Worm (Caenorhabditis elegans): ENCODE results near the gene pept-2.

Gene pept-2

ce11 chrIV:10812099-10812498 lies 21.6 kb downstream of the pept-2 start, which contains the start of gene miz-1:
miz-1 (plus strand) TSS chrIV:10812399.
- TF ChIP-seq dpff-1 (tag; optimal IDR thresholded peaks at IDR 0.05), result no peak
- TF ChIP-seq ceh-79 (tag; optimal IDR thresholded peaks at IDR 0.05), result no peak
- no peak for TF ChIP-seq ZK185.1 (tag; optimal IDR thresholded peaks at IDR 0.05; ENCODE audit: poor library complexity, severe bottlenecking)
- no peak for TF ChIP-seq F52B5.7 (tag; optimal IDR thresholded peaks at IDR 0.05)
- no peak for TF ChIP-seq let-526 (GFP tag; IDR thresholded peaks at IDR 0.05)
- no peak for TF ChIP-seq ekl-4 (GFP tag; IDR thresholded peaks at IDR 0.05)
- no peak for TF ChIP-seq snpc-1.3 (tag; optimal IDR thresholded peaks at IDR 0.05; ENCODE audit: insufficient read depth)
- no peak for TF ChIP-seq pha-4 (tag; optimal IDR thresholded peaks at IDR 0.05)
- no peak for TF ChIP-seq tbx-9 (tag; optimal IDR thresholded peaks at IDR 0.05; ENCODE audit: borderline replicate concordance)
- TF ChIP-seq nfyb-1 (GFP tag; IDR thresholded peaks at IDR 0.05), result no peak
- TF ChIP-seq ceh-58 (GFP tag; IDR thresholded peaks at IDR 0.05), result no peak
- TF ChIP-seq madf-6 (GFP tag; IDR thresholded peaks at IDR 0.05), result no peak
- TF ChIP-seq cebp-2 (GFP tag; IDR thresholded peaks at IDR 0.05), result no peak
- TF ChIP-seq ceh-91 (GFP tag; IDR thresholded peaks at IDR 0.05), result no peak
- no peak for TF ChIP-seq Y67H2A.10 (GFP tag; conservative IDR thresholded peaks at IDR 0.05)

ce11 chrIV:10815950-10816349 lies 25.5 kb downstream of the pept-2 start:
- TF ChIP-seq F37B4.10 (GFP tag; IDR thresholded peaks at IDR 0.05) (no peak), sdz-38 (tag; optimal IDR thresholded peaks at IDR 0.05) (no peak), ccch-3 (GFP tag; optimal IDR thresholded peaks at IDR 0.05) (no peak), lin-26 (GFP tag; IDR thresholded peaks at IDR 0.05) (0 out of 2 replicates have a peak, but pooled peaks have one; percentile 21), egrh-3 (GFP tag; IDR thresholded peaks at IDR 0.05) (no peak), fkh-3 (tag; optimal IDR thresholded peaks at IDR 0.05) (no peak)

ce11 chrIV:10817030-10817429 lies 26.6 kb downstream of the pept-2 start:
- TF ChIP-seq K11D2.4 (GFP tag; IDR thresholded peaks at IDR 0.05), result 0 out of 2 replicates have a peak, but pooled peaks have one; percentile 15
- peak; percentile 48; the same call in 1 of the 2 replicates for TF ChIP-seq mcd-1 (GFP tag; IDR thresholded peaks at IDR 0.05)
- no peak for TF ChIP-seq ets-4 (GFP tag; optimal IDR thresholded peaks at IDR 0.05)
- no peak for TF ChIP-seq ceh-58 (GFP tag; IDR thresholded peaks at IDR 0.05)
- no peak for TF ChIP-seq nhr-90 (tag; optimal IDR thresholded peaks at IDR 0.05)
- peak; percentile 25 for TF ChIP-seq ceh-27 (GFP tag; optimal IDR thresholded peaks at IDR 0.05)
- TF ChIP-seq him-1 (tag; optimal IDR thresholded peaks at IDR 0.05), result no peak
- no peak for TF ChIP-seq hmg-20 (GFP tag; IDR thresholded peaks at IDR 0.05)
- peak; percentile 78; the same call in 1 of the 2 replicates for TF ChIP-seq egrh-3 (GFP tag; IDR thresholded peaks at IDR 0.05)
- peak; percentile 96 for TF ChIP-seq zfh-2 (GFP tag; conservative IDR thresholded peaks at IDR 0.05)
- peak; percentile 61 for TF ChIP-seq hmg-1.2 (GFP tag; IDR thresholded peaks at IDR 0.05)
- peak; percentile 67 for TF ChIP-seq dox-1 (GFP tag; IDR thresholded peaks at IDR 0.05)
- no peak for TF ChIP-seq lsy-27 (tag; optimal IDR thresholded peaks at IDR 0.05; ENCODE audit: borderline replicate concordance, insufficient read depth)
- TF ChIP-seq attf-5 (GFP tag; optimal IDR thresholded peaks at IDR 0.05), result peak; percentile 1
- peak; percentile 6 for TF ChIP-seq die-1 (tag; optimal IDR thresholded peaks at IDR 0.05)
- TF ChIP-seq lin-26 (GFP tag; IDR thresholded peaks at IDR 0.05), result 0 out of 2 replicates have a peak, but pooled peaks have one; percentile 25
- TF ChIP-seq B0336.3 (GFP tag; IDR thresholded peaks at IDR 0.05), result 0 out of 2 replicates have a peak, but pooled peaks have one; percentile 19
- TF ChIP-seq cebp-1 (GFP tag; IDR thresholded peaks at IDR 0.05), result no peak
- TF ChIP-seq cebp-1 (tag; optimal IDR thresholded peaks at IDR 0.05), result peak; percentile 12
- no peak for TF ChIP-seq gei-17 (GFP tag; optimal IDR thresholded peaks at IDR 0.05)
- TF ChIP-seq lin-54 (GFP tag; optimal IDR thresholded peaks at IDR 0.05), result no peak
